Fruit fly (Drosophila melanogaster) whole organism, embryonic: ENCODE results near the gene CG42716.

Experiments
- B-H1 ChIP-seq: fragments of 200-800 bp; sonication (Bioruptor generic); IDR thresholded peaks from 3 replicates; pipeline ENCODE4 v1.3.6; 2022; ENCODE audit warnings: missing biosample characterization, missing genetic modification characterization
- CG10209 ChIP-seq: fragments of 200-800 bp; sonication (Bioruptor generic); optimal IDR thresholded peaks from 3 replicates; lab custom pipeline; 2017; ENCODE audit warnings: missing biosample characterization, mild to moderate bottlenecking, missing genetic modification characterization, missing genetic modification reagents
- CG1024 ChIP-seq: fragments of 200-800 bp; sonication (Bioruptor generic); IDR thresholded peaks from 2 replicates; pipeline ENCODE4 v1.3.6; 2022; ENCODE audit warnings: missing biosample characterization, missing genetic modification characterization
- CG10543 ChIP-seq: fragments of 200-800 bp; sonication (Bioruptor generic); optimal IDR thresholded peaks from 3 replicates; lab custom pipeline; 2017; ENCODE audit warnings: missing biosample characterization, mild to moderate bottlenecking, missing genetic modification characterization, moderate library complexity
- CG12769 ChIP-seq: fragments of 200-800 bp; sonication (Bioruptor generic); optimal IDR thresholded peaks from 2 replicates; lab custom pipeline; 2019; ENCODE audit warnings: missing biosample characterization, mild to moderate bottlenecking, missing genetic modification characterization, moderate library complexity
- CG13123 ChIP-seq: fragments of 200-800 bp; sonication (Bioruptor generic); optimal IDR thresholded peaks from 2 replicates; lab custom pipeline; 2016; ENCODE audit warnings: missing biosample characterization, missing genetic modification characterization
- CG13894 ChIP-seq: fragments of 200-800 bp; sonication (Bioruptor generic); optimal IDR thresholded peaks from 3 replicates; lab custom pipeline; 2018; ENCODE audit warnings: missing biosample characterization, mild to moderate bottlenecking, missing genetic modification characterization, moderate library complexity
- CG2199 ChIP-seq: fragments of 200-800 bp; sonication (Bioruptor generic); IDR thresholded peaks from 3 replicates; pipeline ENCODE4 v1.3.6; 2022; ENCODE audit warnings: missing biosample characterization, missing genetic modification characterization
- CG32772 ChIP-seq: fragments of 200-800 bp; sonication (Bioruptor generic); IDR thresholded peaks from 2 replicates; pipeline ENCODE4 v1.3.6; 2022; ENCODE audit warnings: missing biosample characterization, missing genetic modification characterization
- CG3726 ChIP-seq: fragments of 200-800 bp; sonication (Bioruptor generic); IDR thresholded peaks from 3 replicates; pipeline ENCODE4, ENCODE4 v1.3.6; 2022; ENCODE audit warnings: missing biosample characterization, missing genetic modification characterization
- CG6813 ChIP-seq: fragments of 200-800 bp; sonication (Bioruptor generic); optimal IDR thresholded peaks from 2 replicates; lab custom pipeline; 2017; ENCODE audit warnings: missing biosample characterization, missing genetic modification characterization, mild to moderate bottlenecking, moderate library complexity, missing genetic modification reagents
- CG6854 ChIP-seq: fragments of 200-800 bp; sonication (Bioruptor generic); optimal IDR thresholded peaks from 3 replicates; lab custom pipeline; 2017; ENCODE audit warnings: missing biosample characterization, mild to moderate bottlenecking, missing genetic modification characterization
- CG7372 ChIP-seq: fragments of 200-800 bp; sonication (Bioruptor generic); IDR thresholded peaks from 2 replicates; pipeline ENCODE4 v1.3.6; 2022; ENCODE audit warnings: missing biosample characterization, missing genetic modification characterization
- CG8359 ChIP-seq: fragments of 200-800 bp; sonication (Bioruptor generic); optimal IDR thresholded peaks from 2 replicates; lab custom pipeline; 2017; ENCODE audit warnings: missing biosample characterization, mild to moderate bottlenecking, missing genetic modification characterization, borderline replicate concordance
- CG9876 ChIP-seq: fragments of 200-800 bp; sonication (Bioruptor generic); optimal IDR thresholded peaks from 2 replicates; lab custom pipeline; 2016; ENCODE audit warnings: missing biosample characterization, missing genetic modification characterization
- Chrac-16 ChIP-seq: fragments of 200-800 bp; sonication (Bioruptor generic); optimal IDR thresholded peaks from 3 replicates; lab custom pipeline; 2016; ENCODE audit warnings: missing biosample characterization, missing genetic modification characterization
- CrebB ChIP-seq: fragments of 200-800 bp; sonication (Bioruptor generic); optimal IDR thresholded peaks from 3 replicates; lab custom pipeline; 2018; ENCODE audit warnings: missing biosample characterization, mild to moderate bottlenecking, missing genetic modification characterization
- D19A ChIP-seq: fragments of 200-800 bp; optimal IDR thresholded peaks from 3 replicates; lab custom pipeline; 2019; ENCODE audit warnings: missing biosample characterization, mild to moderate bottlenecking, missing genetic modification characterization, moderate library complexity
- Dip3 ChIP-seq: fragments of 200-800 bp; sonication (Bioruptor generic); optimal IDR thresholded peaks from 3 replicates; lab custom pipeline; 2016; ENCODE audit warnings: missing biosample characterization, missing genetic modification characterization
- Dll ChIP-seq: fragments of 200-800 bp; sonication (Bioruptor generic); IDR thresholded peaks from 4 replicates; pipeline ENCODE4 v1.3.6; 2022; ENCODE audit warnings: missing biosample characterization, missing genetic modification characterization; ENCODE audit not compliant: partially characterized antibody
- HLH4C ChIP-seq: fragments of 200-800 bp; sonication (Bioruptor generic); IDR thresholded peaks from 3 replicates; pipeline ENCODE4 v1.3.6; 2022; ENCODE audit warnings: missing biosample characterization, missing genetic modification characterization; ENCODE audit not compliant: partially characterized antibody
- Hey ChIP-seq: fragments of 200-800 bp; sonication (Bioruptor generic); optimal IDR thresholded peaks from 3 replicates; lab custom pipeline; 2018; ENCODE audit warnings: missing biosample characterization, mild to moderate bottlenecking, missing genetic modification characterization
- Hr51 ChIP-seq, 2 experiments: fragments of 200-800 bp; sonication (Bioruptor generic); optimal IDR thresholded peaks; 2 replicates in 1 of 2; 3 replicates in 1 of 2; lab custom pipeline; 2016 to 2018; ENCODE audit warnings: missing biosample characterization in 2 of 2, missing genetic modification characterization in 2 of 2, mild to moderate bottlenecking in 1 of 2, moderate library complexity in 1 of 2
- Kr ChIP-seq: fragments of 200-800 bp; sonication (Bioruptor generic); optimal IDR thresholded peaks from 2 replicates; lab custom pipeline; 2017; ENCODE audit warnings: missing biosample characterization, mild to moderate bottlenecking, missing genetic modification characterization
- Med ChIP-seq: fragments of 200-800 bp; sonication (Bioruptor generic); peaks from one replicate; lab custom pipeline; 2016; ENCODE audit warnings: missing biosample characterization, missing genetic modification characterization, mild to moderate bottlenecking, inconsistent platforms, moderate library complexity
- NC2β ChIP-seq: fragments of 200-800 bp; sonication (Bioruptor generic); optimal IDR thresholded peaks from 2 replicates; lab custom pipeline; 2016; ENCODE audit warnings: missing biosample characterization, missing genetic modification characterization
- Rx ChIP-seq: fragments of 200-800 bp; sonication (Bioruptor generic); IDR thresholded peaks from 2 replicates; pipeline ENCODE4 v1.3.6; 2022; ENCODE audit warnings: missing biosample characterization, missing genetic modification characterization
- Six4 ChIP-seq: fragments of 200-800 bp; sonication (Bioruptor generic); optimal IDR thresholded peaks from 2 replicates; lab custom pipeline; 2016; ENCODE audit warnings: missing biosample characterization, missing genetic modification characterization
- Vsx1 ChIP-seq: fragments of 200-800 bp; sonication (Bioruptor generic); optimal IDR thresholded peaks from 2 replicates; lab custom pipeline; 2017; ENCODE audit warnings: missing biosample characterization, mild to moderate bottlenecking, missing genetic modification characterization, missing genetic modification reagents
- Xbp1 ChIP-seq: fragments of 200-800 bp; sonication (Bioruptor generic); optimal IDR thresholded peaks from 3 replicates; lab custom pipeline; 2016; ENCODE audit warnings: missing biosample characterization, mild to moderate bottlenecking, missing genetic modification characterization
- bbx ChIP-seq: fragments of 200-800 bp; sonication (Bioruptor generic); IDR thresholded peaks from 2 replicates; pipeline ENCODE4 v1.3.6; 2022; ENCODE audit warnings: missing biosample characterization, missing genetic modification characterization; ENCODE audit not compliant: partially characterized antibody
- bsh ChIP-seq, 2 experiments: fragments of 200-800 bp; sonication (Bioruptor generic); optimal IDR thresholded peaks; 2 replicates each; lab custom pipeline; 2017 to 2018; ENCODE audit warnings: mild to moderate bottlenecking in 2 of 2, missing biosample characterization in 2 of 2, missing genetic modification characterization in 2 of 2, moderate library complexity in 1 of 2
- chinmo ChIP-seq: fragments of 200-800 bp; sonication (Bioruptor generic); IDR thresholded peaks from 4 replicates; pipeline ENCODE4 v1.3.6; 2022; ENCODE audit warnings: missing biosample characterization, missing genetic modification characterization; ENCODE audit not compliant: partially characterized antibody
- ci ChIP-seq: fragments of 200-800 bp; sonication (Bioruptor generic); IDR thresholded peaks from 3 replicates; pipeline ENCODE4 v1.3.6; 2022; ENCODE audit warnings: missing biosample characterization, missing genetic modification characterization
- corto ChIP-seq: fragments of 200-800 bp; sonication (Bioruptor generic); optimal IDR thresholded peaks from 2 replicates; lab custom pipeline; 2016; ENCODE audit warnings: missing biosample characterization, mild to moderate bottlenecking, missing genetic modification characterization, moderate library complexity
- dimm ChIP-seq: fragments of 200-800 bp; sonication (Bioruptor generic); IDR thresholded peaks from 2 replicates; pipeline ENCODE4 v1.3.6; 2022; ENCODE audit warnings: missing biosample characterization, missing genetic modification characterization
- eve ChIP-seq, 2 experiments: fragments of >200 bp; optimal IDR thresholded peaks; 2 replicates each; lab custom pipeline; 2017; ENCODE audit warnings: missing biosample characterization in 2 of 2, missing genetic modification characterization in 2 of 2
- grn ChIP-seq: fragments of 200-800 bp; sonication (Bioruptor generic); optimal IDR thresholded peaks from 3 replicates; lab custom pipeline; 2017; ENCODE audit warnings: missing biosample characterization, missing genetic modification characterization
- h ChIP-seq: fragments of >200 bp; optimal IDR thresholded peaks from 2 replicates; lab custom pipeline; 2017
- hb ChIP-seq: fragments of 200-800 bp; sonication (Bioruptor generic); IDR thresholded peaks from 3 replicates; pipeline ENCODE4 v1.3.6; 2022; ENCODE audit warnings: missing biosample characterization, missing genetic modification characterization; ENCODE audit not compliant: partially characterized antibody
- her ChIP-seq: fragments of 200-800 bp; sonication (Bioruptor generic); optimal IDR thresholded peaks from 2 replicates; lab custom pipeline; 2016; ENCODE audit warnings: missing biosample characterization, missing genetic modification characterization
- kay ChIP-seq: fragments of 200-800 bp; sonication (Bioruptor generic); optimal IDR thresholded peaks from 2 replicates; lab custom pipeline; 2016; ENCODE audit warnings: missing biosample characterization, missing genetic modification characterization
- kni ChIP-seq: fragments of 200-800 bp; sonication (Bioruptor generic); optimal IDR thresholded peaks from 3 replicates; lab custom pipeline; 2017; ENCODE audit warnings: mild to moderate bottlenecking, missing biosample characterization, missing genetic modification reagents, missing genetic modification characterization
- lab ChIP-seq: fragments of 200-800 bp; sonication (Bioruptor generic); optimal IDR thresholded peaks from 3 replicates; lab custom pipeline; 2017; ENCODE audit warnings: missing biosample characterization, missing genetic modification characterization, mild to moderate bottlenecking, moderate library complexity, missing genetic modification reagents
- pros ChIP-seq: fragments of 200-800 bp; sonication (Bioruptor generic); optimal IDR thresholded peaks from 3 replicates; lab custom pipeline; 2019; ENCODE audit warnings: missing biosample characterization, mild to moderate bottlenecking, missing genetic modification characterization, moderate library complexity
- shn ChIP-seq: fragments of 200-800 bp; sonication (Bioruptor generic); optimal IDR thresholded peaks from 3 replicates; lab custom pipeline; 2016; ENCODE audit warnings: missing biosample characterization, missing genetic modification characterization
- stwl ChIP-seq: fragments of 200-800 bp; sonication (Bioruptor generic); optimal IDR thresholded peaks from 3 replicates; lab custom pipeline; 2018; ENCODE audit warnings: missing biosample characterization, mild to moderate bottlenecking, missing genetic modification characterization, moderate library complexity
- zfh2 ChIP-seq: fragments of 200-800 bp; sonication (Bioruptor generic); optimal IDR thresholded peaks from 2 replicates; lab custom pipeline; 2016; ENCODE audit warnings: missing biosample characterization, missing genetic modification characterization

Gene CG42716

DNA sequence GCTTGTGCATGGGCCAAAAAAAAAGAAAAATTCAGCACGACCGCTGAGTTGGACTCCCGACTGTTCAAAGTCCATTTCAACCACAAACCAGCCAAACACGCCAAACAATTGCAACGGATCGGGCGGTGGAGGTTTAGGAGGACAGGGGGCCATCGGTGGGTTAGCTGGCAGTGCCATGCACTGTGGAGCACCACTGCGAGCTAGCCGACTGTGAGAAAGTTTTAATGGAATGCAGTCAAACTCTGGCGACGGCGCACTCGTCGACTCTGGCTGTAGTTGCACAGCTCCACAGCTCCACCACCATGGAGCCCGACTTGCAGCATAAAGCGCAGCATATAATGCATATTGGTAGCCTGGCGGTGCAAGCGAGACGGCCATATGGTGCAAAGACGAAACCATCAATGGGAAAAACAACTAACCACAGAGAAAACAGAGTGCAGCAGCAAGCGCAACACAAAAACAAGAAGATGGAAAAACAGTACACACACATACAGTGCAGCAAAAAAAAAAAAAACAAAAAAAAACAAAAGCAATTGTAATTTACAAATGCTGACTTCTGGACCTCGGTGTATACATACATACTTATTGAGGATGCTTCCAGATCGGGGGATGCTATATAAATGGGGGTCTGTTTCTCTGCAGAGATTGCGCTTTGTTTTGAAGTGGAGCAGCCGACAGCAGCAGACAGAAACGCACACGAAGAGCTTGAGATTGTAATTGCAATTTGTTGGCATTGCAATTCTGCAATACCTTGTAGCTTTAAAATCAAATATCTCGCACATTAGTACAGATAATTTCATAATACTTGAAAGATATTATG is 7.9 kb downstream of the CG42716 start (continued):
- no peak for TF ChIP-seq Rx (GFP tag; lab: Robert Waterston, UW)
- no peak for TF ChIP-seq CG9876 (GFP tag; lab: Kevin White, UChicago)
- TF ChIP-seq CG2199: peak; percentile 62; the same call in 1 of the 3 replicates
- no peak for TF ChIP-seq NC2β
- TF ChIP-seq Xbp1 (GFP tag; lab: Kevin White, UChicago): no peak
- TF ChIP-seq Hey: no peak
- TF ChIP-seq kni (GFP tag; lab: Kevin White, UChicago): peak; percentile 48
- no peak for TF ChIP-seq CG6854 (GFP tag; lab: Kevin White, UChicago)
- TF ChIP-seq CrebB (tag; lab: Kevin White, UChicago): no peak
- TF ChIP-seq Dip3 (GFP tag; lab: Kevin White, UChicago): no peak
- TF ChIP-seq HLH4C (GFP tag; lab: Robert Waterston, UW): 0 out of 3 replicates have a peak, but pooled peaks have one; percentile 33
- 0 out of 3 replicates have a peak, but pooled peaks have one; percentile 44 for TF ChIP-seq ci (GFP tag; lab: Robert Waterston, UW)
- no peak for TF ChIP-seq CG7372 (GFP tag; lab: Robert Waterston, UW)
- no peak for TF ChIP-seq CG32772 (GFP tag; lab: Robert Waterston, UW)
- no peak for TF ChIP-seq CG8359 (GFP tag; lab: Kevin White, UChicago)
- TF ChIP-seq zfh2 (GFP tag; lab: Kevin White, UChicago): no peak
- TF ChIP-seq grn: no peak
- TF ChIP-seq CG6813 (GFP tag; lab: Kevin White, UChicago): no peak
- no peak for TF ChIP-seq CG13123
- no peak for TF ChIP-seq stwl (tag; lab: Kevin White, UChicago)
- no peak; the same call in 1 of the 2 replicates for TF ChIP-seq bbx
- peak in 1 of 2 experiments; percentile 76 for TF ChIP-seq bsh (GFP tag; optimal IDR thresholded peaks at IDR 0.05; lab: Kevin White, UChicago)
- TF ChIP-seq Hr51 (GFP tag; optimal IDR thresholded peaks at IDR 0.05; lab: Kevin White, UChicago): no peak
- TF ChIP-seq kay (GFP tag; lab: Kevin White, UChicago): no peak
- no peak for TF ChIP-seq h (lab: Kevin White, UChicago)
- no peak for TF ChIP-seq Chrac-16 (GFP tag; lab: Kevin White, UChicago)
- TF ChIP-seq pros (GFP tag; lab: Kevin White, UChicago): no peak
- peak; percentile 20 for TF ChIP-seq Med (GFP tag; lab: Kevin White, UChicago)
- TF ChIP-seq hb (GFP tag; lab: Robert Waterston, UW): no peak
- TF ChIP-seq eve (GFP tag; optimal IDR thresholded peaks at IDR 0.05; lab: Kevin White, UChicago): peak in 1 of 2 experiments; percentile 42

DNA sequence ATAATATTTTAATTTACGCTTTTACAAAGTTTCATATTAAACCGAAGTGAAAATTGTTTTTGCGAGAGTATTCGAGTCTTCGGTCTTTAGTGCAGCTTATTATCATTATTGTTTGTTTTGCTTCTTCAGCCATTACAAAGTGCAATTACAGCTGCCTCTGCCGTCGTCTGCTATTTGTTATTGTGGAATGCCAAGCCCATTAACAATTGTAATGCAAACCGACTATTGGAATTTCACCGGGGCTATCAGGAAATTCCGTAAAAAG is 8.4 kb downstream of the CG42716 start:
- TF ChIP-seq D19A (tag; lab: Kevin White, UChicago) (peak; percentile 54), Six4 (GFP tag; lab: Kevin White, UChicago) (no peak)

DNA sequence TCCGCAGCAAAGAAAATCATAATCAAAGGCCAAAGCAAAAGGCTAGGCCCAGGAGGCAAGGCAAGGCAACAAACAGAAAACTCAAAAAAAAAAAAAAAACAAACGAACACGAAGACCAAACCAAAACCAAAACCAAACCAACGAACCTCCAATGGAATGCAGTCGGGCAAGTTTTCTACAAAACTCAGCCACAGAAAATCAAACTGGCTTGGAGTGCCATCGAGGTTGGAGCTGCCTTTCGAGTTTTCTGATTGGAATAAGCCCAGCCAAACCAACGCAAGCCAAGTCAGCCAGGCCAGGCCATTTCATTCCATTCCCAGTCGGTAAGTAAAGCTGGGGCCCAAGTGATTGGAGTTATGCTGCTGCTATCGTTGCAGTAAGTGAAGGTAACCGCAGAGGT is 9.1 kb downstream of the CG42716 start:
- TF ChIP-seq Vsx1 (GFP tag; lab: Kevin White, UChicago) (peak; percentile 21), CG3726 (no peak), corto (GFP tag; lab: Kevin White, UChicago) (peak; percentile 36), her (no peak), CG10209 (GFP tag; lab: Kevin White, UChicago) (no peak), CG12769 (tag; lab: Kevin White, UChicago) (peak; percentile 47), chinmo (GFP tag; lab: Robert Waterston, UW) (peak; percentile 78; the same call in 3 of the 4 replicates), CG13894 (no peak), Dll (GFP tag; lab: Robert Waterston, UW) (no peak), dimm (GFP tag; lab: Robert Waterston, UW) (no peak), B-H1 (GFP tag; lab: Robert Waterston, UW) (no peak), Kr (GFP tag; lab: Kevin White, UChicago) (no peak), CG10543 (peak; percentile 29), CG1024 (GFP tag; lab: Robert Waterston, UW) (no peak), lab (GFP tag; lab: Kevin White, UChicago) (no peak), shn (GFP tag; lab: Kevin White, UChicago) (no peak)
